Fruit fly (Drosophila melanogaster) whole organism, embryonic: Measurements from ENCODE around the gene Trim9.

Experiments
- Aef1 ChIP-seq: fragments of 200-800 bp; sonication (Bioruptor generic); IDR thresholded peaks from 3 replicates; pipeline ENCODE4 v1.3.6; 2022; ENCODE audit warnings: missing biosample characterization, missing genetic modification characterization
- CG10366 ChIP-seq: fragments of 200-800 bp; sonication (Bioruptor generic); IDR thresholded peaks from 2 replicates; pipeline ENCODE4 v1.3.6; 2022; ENCODE audit warnings: missing biosample characterization, missing genetic modification characterization
- CG11504 ChIP-seq: fragments of 200-800 bp; sonication (Bioruptor generic); optimal IDR thresholded peaks from 3 replicates; lab custom pipeline; 2019; ENCODE audit warnings: missing biosample characterization, mild to moderate bottlenecking, missing genetic modification characterization, moderate library complexity
- CG13123 ChIP-seq: fragments of 200-800 bp; sonication (Bioruptor generic); optimal IDR thresholded peaks from 2 replicates; lab custom pipeline; 2016; ENCODE audit warnings: missing biosample characterization, missing genetic modification characterization
- CG13775 ChIP-seq: fragments of 200-800 bp; sonication (Bioruptor generic); optimal IDR thresholded peaks from 3 replicates; lab custom pipeline; 2017; ENCODE audit warnings: missing biosample characterization, mild to moderate bottlenecking, missing genetic modification characterization
- CG13894 ChIP-seq: fragments of 200-800 bp; sonication (Bioruptor generic); optimal IDR thresholded peaks from 3 replicates; lab custom pipeline; 2018; ENCODE audit warnings: missing biosample characterization, mild to moderate bottlenecking, missing genetic modification characterization, moderate library complexity
- CG14050 ChIP-seq: fragments of 200-800 bp; sonication (Bioruptor generic); IDR thresholded peaks from 3 replicates; pipeline ENCODE4 v1.3.6; 2022; ENCODE audit warnings: missing biosample characterization, missing genetic modification characterization
- CG14710 ChIP-seq: fragments of 200-800 bp; sonication (Bioruptor generic); optimal IDR thresholded peaks from 3 replicates; lab custom pipeline; 2019; ENCODE audit warnings: missing biosample characterization, mild to moderate bottlenecking, missing genetic modification characterization, moderate library complexity
- CG15011 ChIP-seq: fragments of 200-800 bp; sonication (Bioruptor generic); optimal IDR thresholded peaks from 3 replicates; lab custom pipeline; 2018; ENCODE audit warnings: missing biosample characterization, mild to moderate bottlenecking, missing genetic modification characterization
- CG15601 ChIP-seq: fragments of 200-800 bp; sonication (Bioruptor generic); optimal IDR thresholded peaks from 3 replicates; lab custom pipeline; 2019; ENCODE audit warnings: missing biosample characterization, mild to moderate bottlenecking, missing genetic modification characterization, moderate library complexity
- CG2199 ChIP-seq: fragments of 200-800 bp; sonication (Bioruptor generic); IDR thresholded peaks from 3 replicates; pipeline ENCODE4 v1.3.6; 2022; ENCODE audit warnings: missing biosample characterization, missing genetic modification characterization
- CG30403 ChIP-seq: fragments of 200-800 bp; sonication (Bioruptor generic); optimal IDR thresholded peaks from 3 replicates; lab custom pipeline; 2016; ENCODE audit warnings: missing biosample characterization, missing genetic modification characterization
- CG31224 ChIP-seq: fragments of 200-800 bp; sonication (Bioruptor generic); IDR thresholded peaks from 2 replicates; pipeline ENCODE4 v1.3.6; 2022; ENCODE audit warnings: missing biosample characterization, missing genetic modification characterization
- CG31441 ChIP-seq: fragments of 200-800 bp; sonication (Bioruptor generic); IDR thresholded peaks from 2 replicates; pipeline ENCODE4 v1.3.6; 2022; ENCODE audit warnings: missing biosample characterization, missing genetic modification characterization
- CG3995 ChIP-seq: fragments of 200-800 bp; sonication (Bioruptor generic); optimal IDR thresholded peaks from 3 replicates; lab custom pipeline; 2016; ENCODE audit warnings: missing biosample characterization, missing genetic modification characterization
- CG4404 ChIP-seq: fragments of 200-800 bp; sonication (Bioruptor generic); IDR thresholded peaks from 2 replicates; pipeline ENCODE4 v1.3.6; 2022; ENCODE audit warnings: missing biosample characterization, missing genetic modification characterization
- CG8359 ChIP-seq: fragments of 200-800 bp; sonication (Bioruptor generic); optimal IDR thresholded peaks from 2 replicates; lab custom pipeline; 2017; ENCODE audit warnings: missing biosample characterization, mild to moderate bottlenecking, missing genetic modification characterization, borderline replicate concordance
- Doc2 ChIP-seq: fragments of 200-800 bp; sonication (Bioruptor generic); IDR thresholded peaks from 2 replicates; pipeline ENCODE4 v1.3.6; 2022; ENCODE audit warnings: missing biosample characterization, missing genetic modification characterization
- Elba2 ChIP-seq: fragments of 200-800 bp; sonication (Bioruptor generic); optimal IDR thresholded peaks from 3 replicates; lab custom pipeline; 2016; ENCODE audit warnings: missing biosample characterization, missing genetic modification characterization
- Hand ChIP-seq: fragments of 200-800 bp; sonication (Bioruptor generic); optimal IDR thresholded peaks from 2 replicates; lab custom pipeline; 2017; ENCODE audit warnings: mild to moderate bottlenecking, missing biosample characterization, missing genetic modification reagents, missing genetic modification characterization
- Hey ChIP-seq: fragments of 200-800 bp; sonication (Bioruptor generic); optimal IDR thresholded peaks from 3 replicates; lab custom pipeline; 2018; ENCODE audit warnings: missing biosample characterization, mild to moderate bottlenecking, missing genetic modification characterization
- Med ChIP-seq: fragments of 200-800 bp; sonication (Bioruptor generic); peaks from one replicate; lab custom pipeline; 2016; ENCODE audit warnings: missing biosample characterization, missing genetic modification characterization, mild to moderate bottlenecking, inconsistent platforms, moderate library complexity
- Meics ChIP-seq: fragments of 200-800 bp; sonication (Bioruptor generic); optimal IDR thresholded peaks from 2 replicates; lab custom pipeline; 2017; ENCODE audit warnings: missing biosample characterization, mild to moderate bottlenecking, missing genetic modification characterization
- NC2β ChIP-seq: fragments of 200-800 bp; sonication (Bioruptor generic); optimal IDR thresholded peaks from 2 replicates; lab custom pipeline; 2016; ENCODE audit warnings: missing biosample characterization, missing genetic modification characterization
- Spps ChIP-seq: fragments of 200-800 bp; sonication (Bioruptor generic); optimal IDR thresholded peaks from 2 replicates; lab custom pipeline; 2018; ENCODE audit warnings: missing biosample characterization, mild to moderate bottlenecking, missing genetic modification characterization
- Stat92E ChIP-seq, 3 experiments: fragments of >200 bp in 2 of 3; fragments of 200-800 bp in 1 of 3; sonication (Bioruptor generic) in 1 of 3; optimal IDR thresholded peaks; 2 replicates each; lab custom pipeline; 2017 to 2019; ENCODE audit warnings: missing biosample characterization in 3 of 3, missing genetic modification characterization in 3 of 3, mild to moderate bottlenecking in 1 of 3, moderate library complexity in 1 of 3
- abd-A ChIP-seq: fragments of 200-800 bp; sonication (Bioruptor generic); optimal IDR thresholded peaks from 3 replicates; lab custom pipeline; 2019; ENCODE audit warnings: missing biosample characterization, mild to moderate bottlenecking, missing genetic modification characterization, moderate library complexity
- ac ChIP-seq: fragments of 200-800 bp; sonication (Bioruptor generic); optimal IDR thresholded peaks from 3 replicates; lab custom pipeline; 2017; ENCODE audit warnings: missing biosample characterization, mild to moderate bottlenecking, missing genetic modification characterization
- ase ChIP-seq: fragments of 200-800 bp; sonication (Bioruptor generic); IDR thresholded peaks from 3 replicates; pipeline ENCODE4 v1.3.6; 2022; ENCODE audit warnings: missing biosample characterization, missing genetic modification characterization
- caup ChIP-seq: fragments of 200-800 bp; sonication (Bioruptor generic); optimal IDR thresholded peaks from 3 replicates; lab custom pipeline; 2017; ENCODE audit warnings: missing biosample characterization, mild to moderate bottlenecking, missing genetic modification characterization, moderate library complexity; ENCODE audit not compliant: severe bottlenecking
- chn ChIP-seq: fragments of 200-800 bp; sonication (Bioruptor generic); optimal IDR thresholded peaks from 2 replicates; lab custom pipeline; 2016; ENCODE audit warnings: missing biosample characterization, missing genetic modification characterization
- cwo ChIP-seq: fragments of 200-800 bp; sonication (Bioruptor generic); optimal IDR thresholded peaks from 3 replicates; lab custom pipeline; 2017; ENCODE audit warnings: missing biosample characterization, missing genetic modification characterization, mild to moderate bottlenecking, moderate library complexity, missing genetic modification reagents
- dysf ChIP-seq: fragments of 200-800 bp; sonication (Bioruptor generic); IDR thresholded peaks from 3 replicates; pipeline ENCODE4 v1.3.6; 2022; ENCODE audit warnings: missing biosample characterization, missing genetic modification characterization
- insv ChIP-seq, 2 experiments: fragments of 200-800 bp; sonication (Bioruptor generic); optimal IDR thresholded peaks; 3 replicates each; lab custom pipeline; 2016 to 2018; ENCODE audit warnings: missing biosample characterization in 2 of 2, missing genetic modification characterization in 2 of 2
- kah ChIP-seq: fragments of 200-800 bp; sonication (Bioruptor generic); optimal IDR thresholded peaks from 2 replicates; lab custom pipeline; 2018; ENCODE audit warnings: missing biosample characterization, mild to moderate bottlenecking, missing genetic modification characterization
- slp2 ChIP-seq: fragments of 200-800 bp; sonication (Bioruptor generic); optimal IDR thresholded peaks from 2 replicates; lab custom pipeline; 2016; ENCODE audit warnings: missing biosample characterization, missing genetic modification characterization
- zen ChIP-seq: fragments of 200-800 bp; sonication (Bioruptor generic); optimal IDR thresholded peaks from 3 replicates; lab custom pipeline; 2018; ENCODE audit warnings: missing biosample characterization, mild to moderate bottlenecking, missing genetic modification characterization, moderate library complexity

Gene Trim9

DNA sequence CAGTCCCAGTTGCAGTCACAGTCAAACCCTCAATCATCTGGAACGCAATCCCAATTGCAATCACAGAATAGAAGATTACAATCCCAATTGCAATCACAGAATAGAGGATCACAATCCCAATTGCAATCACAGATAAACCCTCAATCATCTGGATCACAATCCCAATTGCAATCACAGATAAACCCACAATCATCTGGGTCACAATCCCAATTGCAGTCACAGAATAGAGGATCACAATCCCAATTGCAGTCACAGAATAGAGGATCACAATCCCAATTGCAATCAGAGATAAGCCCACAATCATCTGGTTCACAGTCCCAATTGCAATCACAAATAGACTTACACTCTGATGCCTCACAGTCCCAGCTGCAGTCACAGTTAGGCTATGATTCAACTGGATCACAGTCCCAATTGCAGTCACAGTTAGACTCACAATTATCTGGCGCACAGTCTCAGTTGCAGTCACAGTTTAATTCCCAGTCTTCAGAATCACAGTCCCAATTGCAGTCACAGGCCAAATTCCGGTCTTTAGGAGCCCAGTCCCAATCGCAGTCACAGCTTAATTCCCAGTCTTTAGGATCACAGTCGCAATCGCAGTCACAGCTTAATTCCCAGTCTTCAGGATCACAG is 103.2 kb downstream of the Trim9 start:
- TF ChIP-seq CG31441 (GFP tag; lab: Robert Waterston, UW) (0 out of 2 replicates have a peak, but pooled peaks have one; percentile 48), cwo (GFP tag; lab: Kevin White, UChicago) (no peak), zen (tag; lab: Kevin White, UChicago) (peak; percentile 41), Elba2 (GFP tag; lab: Kevin White, UChicago) (peak; percentile 99), insv (GFP tag; optimal IDR thresholded peaks at IDR 0.05; lab: Kevin White, UChicago) (peak in 1 of 2 experiments; percentile 91), Med (GFP tag; lab: Kevin White, UChicago) (no peak), CG3995 (GFP tag; lab: Kevin White, UChicago) (peak; percentile 75)
- TF ChIP-seq, all 482 proteins: peak for 5

DNA sequence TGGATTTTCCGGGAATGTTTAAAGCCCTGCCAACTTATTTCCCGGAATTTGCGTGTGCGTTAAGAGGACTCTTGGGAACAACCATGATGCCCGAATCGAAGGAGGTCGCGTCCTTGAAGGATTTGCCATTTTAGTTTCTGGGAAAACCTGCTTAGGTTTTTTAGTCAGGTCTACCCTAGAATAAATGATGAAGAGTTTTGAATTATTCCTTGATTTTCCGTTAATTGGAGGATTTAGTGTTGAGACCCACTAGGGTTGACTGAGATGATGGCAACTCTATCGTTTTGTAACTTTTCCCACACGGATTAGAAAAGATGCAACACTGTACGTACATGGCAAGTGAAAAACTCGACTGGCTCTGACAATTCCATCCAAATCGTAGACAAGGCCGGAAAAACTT is 106.6 kb downstream of the Trim9 start, which contains the start of gene dbf:
Gene dbf, plus strand, starts transcription at position 301 of the 400 bp plus-strand sequence.
- TF ChIP-seq Doc2 (GFP tag; lab: Robert Waterston, UW) (no peak), CG13894 (tag; lab: Kevin White, UChicago) (no peak), slp2 (GFP tag; lab: Kevin White, UChicago) (no peak), abd-A (no peak), CG31224 (no peak), Stat92E (GFP tag; optimal IDR thresholded peaks at IDR 0.05; lab: Kevin White, UChicago) (no peak), CG30403 (GFP tag; lab: Kevin White, UChicago) (no peak), chn (GFP tag; lab: Kevin White, UChicago) (no peak), Aef1 (GFP tag; lab: Robert Waterston, UW) (no peak), CG13123 (no peak), CG4404 (GFP tag; lab: Robert Waterston, UW) (no peak)

DNA sequence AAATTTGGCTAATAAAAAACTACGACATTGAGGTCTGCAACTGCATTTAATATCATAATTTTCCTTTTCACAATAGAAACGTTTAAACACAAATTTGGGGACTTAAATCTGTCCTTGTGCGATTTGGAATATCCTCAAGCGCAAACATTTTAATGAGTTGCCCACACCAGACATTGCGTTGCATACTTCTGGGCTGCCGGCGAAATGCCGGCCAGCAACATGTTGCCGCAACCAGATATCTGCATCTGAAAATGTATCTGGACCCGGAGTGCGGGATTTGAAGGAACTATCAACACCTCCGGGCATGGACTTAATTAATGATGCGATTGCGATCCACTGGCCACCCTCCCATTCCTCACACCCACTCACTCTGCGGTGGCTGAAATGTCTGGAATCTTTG is 109.8 kb downstream of the Trim9 start:
- TF ChIP-seq dysf (GFP tag; lab: Robert Waterston, UW) = no peak
- TF ChIP-seq CG11504 (tag; lab: Kevin White, UChicago) = peak; percentile 99
- TF ChIP-seq CG2199 (GFP tag; lab: Robert Waterston, UW) = 0 out of 3 replicates have a peak, but pooled peaks have one; percentile 30
- peak; percentile 19 for TF ChIP-seq zen (tag; lab: Kevin White, UChicago)

DNA sequence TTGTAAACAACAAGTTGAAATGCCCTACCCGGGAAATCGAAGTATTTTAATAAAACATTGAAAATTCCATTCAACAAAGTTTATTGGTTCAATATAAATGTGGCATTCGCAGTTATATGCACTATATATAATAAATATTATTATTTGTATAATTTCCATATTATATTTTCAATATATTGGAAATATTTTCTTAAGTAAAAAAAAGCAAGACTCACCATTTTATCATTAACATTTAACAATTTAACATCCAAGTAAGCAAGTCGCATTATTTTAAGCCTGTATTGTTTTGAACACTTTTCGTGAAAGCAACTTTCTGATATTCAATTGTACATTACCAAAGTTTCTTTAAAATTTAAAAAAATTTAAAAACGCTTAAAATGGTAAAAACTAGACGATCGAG is 113.3 kb downstream of the Trim9 start, which contains the start of gene CG45690:
Gene CG45690, plus strand, starts transcription at position 301 of the 400 bp plus-strand sequence.
- TF ChIP-seq CG15601 (tag; lab: Kevin White, UChicago) (no peak), CG10366 (GFP tag; lab: Robert Waterston, UW) (no peak), NC2β (GFP tag; lab: Kevin White, UChicago) (no peak), caup (no peak), Meics (no peak), Hey (tag; lab: Kevin White, UChicago) (no peak), CG14710 (tag; lab: Kevin White, UChicago) (no peak), CG8359 (GFP tag; lab: Kevin White, UChicago) (no peak), ase (GFP tag; lab: Robert Waterston, UW) (no peak), CG15011 (GFP tag; lab: Kevin White, UChicago) (no peak), CG14050 (no peak), ac (GFP tag; lab: Kevin White, UChicago) (no peak), Spps (tag; lab: Kevin White, UChicago) (no peak), Hand (GFP tag; lab: Kevin White, UChicago) (no peak), CG13775 (GFP tag; lab: Kevin White, UChicago) (no peak), kah (no peak)
